Worm (Caenorhabditis elegans) whole organism, L4 larva: ENCODE data around the gene msa-1.

Experiments used
- F26F4.8 ChIP-seq: fragments of 200-800 bp; sonication (Bioruptor generic); conservative IDR thresholded peaks from 2 replicates; pipeline ENCODE4 v1.3.6; 2022; ENCODE audit warnings: missing genetic modification characterization, missing compliant biosample characterization
- F49E8.2 ChIP-seq: sonication (generic microtip); optimal IDR thresholded peaks from 2 replicates; lab custom pipeline; 2016; ENCODE audit warnings: missing compliant biosample characterization, mild to moderate bottlenecking, missing genetic modification characterization, borderline replicate concordance
- Y105C5A.15 ChIP-seq: fragments of 200-800 bp; sonication (Bioruptor generic); IDR thresholded peaks from 2 replicates; pipeline ENCODE4 v1.3.6; 2022; ENCODE audit warnings: missing genetic modification characterization, missing compliant biosample characterization
- Y48G9A.11 ChIP-seq: fragments of 200-800 bp; sonication (Bioruptor generic); IDR thresholded peaks from 2 replicates; pipeline ENCODE4 v1.3.6; 2022; ENCODE audit warnings: missing genetic modification reagents, missing genetic modification characterization, missing compliant biosample characterization
- Y5F2A.4 ChIP-seq: fragments of 200-800 bp; sonication (Bioruptor generic); optimal IDR thresholded peaks from 2 replicates; lab custom pipeline; 2018; ENCODE audit warnings: mild to moderate bottlenecking, missing genetic modification characterization, missing compliant biosample characterization
- Y75B8A.6 ChIP-seq: fragments of 200-800 bp; sonication (Bioruptor generic); IDR thresholded peaks from 2 replicates; pipeline ENCODE4 v1.3.6; 2022; ENCODE audit warnings: missing genetic modification reagents, missing genetic modification characterization, missing compliant biosample characterization
- aly-2 ChIP-seq: sonication (generic microtip); optimal IDR thresholded peaks from 2 replicates; lab custom pipeline; 2018; ENCODE audit warnings: missing biosample characterization, missing genetic modification characterization
- arid-1 ChIP-seq: fragments of 200-800 bp; sonication (Bioruptor generic); conservative IDR thresholded peaks from 2 replicates; pipeline ENCODE4 v1.3.6; 2022; ENCODE audit warnings: missing genetic modification reagents, missing genetic modification characterization, missing compliant biosample characterization
- ceh-20 ChIP-seq: fragments of 200-800 bp; sonication (Bioruptor generic); IDR thresholded peaks from 2 replicates; pipeline ENCODE4 v1.3.6; 2022; ENCODE audit warnings: missing genetic modification reagents, missing genetic modification characterization, missing compliant biosample characterization
- ceh-44 ChIP-seq: fragments of 200-800 bp; sonication (Bioruptor generic); IDR thresholded peaks from 2 replicates; pipeline ENCODE4 v1.3.6; 2022; ENCODE audit warnings: missing genetic modification reagents, missing genetic modification characterization, missing compliant biosample characterization
- ceh-82 ChIP-seq: sonication (generic microtip); optimal IDR thresholded peaks from 2 replicates; lab custom pipeline; 2017; ENCODE audit warnings: missing biosample characterization, missing genetic modification characterization
- ces-1 ChIP-seq: fragments of 150-350 bp; sonication (generic microtip); optimal IDR thresholded peaks from 4 replicates; lab custom pipeline; 2014; ENCODE audit warnings: missing biosample characterization, missing genetic modification reagents, missing genetic modification characterization
- ctbp-1 ChIP-seq: fragments of 200-800 bp; sonication (Bioruptor generic); IDR thresholded peaks from 2 replicates; pipeline ENCODE4 v1.3.6; 2022; ENCODE audit warnings: missing genetic modification reagents, missing genetic modification characterization, missing compliant biosample characterization
- daf-12 ChIP-seq: fragments of 150-350 bp; optimal IDR thresholded peaks from 2 replicates; lab custom pipeline; 2014; ENCODE audit warnings: missing biosample characterization, missing genetic modification reagents, missing genetic modification characterization
- daf-16 ChIP-seq, 3 experiments: sonication (generic microtip); optimal IDR thresholded peaks; 2 replicates each; lab custom pipeline; 2016 to 2017; ENCODE audit warnings: missing genetic modification characterization in 3 of 3, missing genetic modification reagents in 3 of 3, mild to moderate bottlenecking in 2 of 3, missing compliant biosample characterization in 2 of 3, missing biosample characterization in 1 of 3, moderate library complexity in 1 of 3
- dmd-9 ChIP-seq: fragments of 200-800 bp; sonication (Bioruptor generic); IDR thresholded peaks from 2 replicates; pipeline ENCODE4 v1.3.6; 2022; ENCODE audit warnings: missing genetic modification reagents, missing genetic modification characterization, missing compliant biosample characterization
- egl-27 ChIP-seq: sonication (generic microtip); optimal IDR thresholded peaks from 3 replicates; lab custom pipeline; 2017; ENCODE audit warnings: missing biosample characterization, missing genetic modification reagents, missing genetic modification characterization
- egl-43 ChIP-seq: fragments of 200-800 bp; sonication (Bioruptor generic); IDR thresholded peaks from 2 replicates; pipeline ENCODE4 v1.3.6; 2022; ENCODE audit warnings: missing genetic modification reagents, missing genetic modification characterization, missing compliant biosample characterization
- fos-1 ChIP-seq: fragments of 150-350 bp; optimal IDR thresholded peaks from 2 replicates; lab custom pipeline; 2014; ENCODE audit warnings: missing biosample characterization, missing genetic modification characterization
- hif-1 ChIP-seq, 2 experiments: sonication (generic microtip); optimal IDR thresholded peaks; 2 replicates each; lab custom pipeline; 2016 to 2017; ENCODE audit warnings: missing compliant biosample characterization in 2 of 2, missing genetic modification characterization in 2 of 2, missing genetic modification reagents in 2 of 2, missing genotype in 2 of 2, mild to moderate bottlenecking in 1 of 2
- lim-7 ChIP-seq: fragments of 200-800 bp; sonication (Bioruptor generic); IDR thresholded peaks from 2 replicates; pipeline ENCODE4 v1.3.6; 2022; ENCODE audit warnings: missing genetic modification characterization, missing compliant biosample characterization
- lin-15B ChIP-seq: fragments of 150-350 bp; sonication (generic microtip); optimal IDR thresholded peaks from 3 replicates; lab custom pipeline; 2014; ENCODE audit warnings: missing biosample characterization, missing genetic modification characterization
- lsy-2 ChIP-seq, 2 experiments: fragments of 150-350 bp in 1 of 2; sonication (generic microtip) in 1 of 2; optimal IDR thresholded peaks; 2 replicates each; lab custom pipeline; 2014 to 2017; ENCODE audit warnings: missing biosample characterization in 2 of 2, missing genetic modification characterization in 2 of 2
- mep-1 ChIP-seq: fragments of 150-350 bp; sonication (generic microtip); optimal IDR thresholded peaks from 3 replicates; lab custom pipeline; 2014; ENCODE audit warnings: missing biosample characterization, missing genetic modification characterization
- mes-2 ChIP-seq: sonication (generic microtip); optimal IDR thresholded peaks from 2 replicates; lab custom pipeline; 2016; ENCODE audit warnings: missing genotype, mild to moderate bottlenecking, missing genetic modification characterization, missing compliant biosample characterization; ENCODE audit not compliant: poor library complexity, severe bottlenecking
- mxl-2 ChIP-seq: fragments of 200-800 bp; sonication (Bioruptor generic); conservative IDR thresholded peaks from 2 replicates; pipeline ENCODE4 v1.3.6; 2022; ENCODE audit warnings: missing genetic modification reagents, missing genetic modification characterization, missing compliant biosample characterization
- nhr-28 ChIP-seq: fragments of 150-350 bp; optimal IDR thresholded peaks from 2 replicates; lab custom pipeline; 2014; ENCODE audit warnings: missing biosample characterization, missing genetic modification characterization
- pha-4 ChIP-seq, 2 experiments: fragments of 150-350 bp in 1 of 2; fragments of 200-800 bp in 1 of 2; sonication (Bioruptor generic) in 1 of 2; IDR thresholded peaks in 1 of 2; optimal IDR thresholded peaks in 1 of 2; 2 replicates each; pipeline versions ENCODE4 v1.3.6 to Lab custom; 2014 to 2022; ENCODE audit warnings: missing genetic modification characterization in 2 of 2, missing genetic modification reagents in 2 of 2, missing biosample characterization in 1 of 2, missing compliant biosample characterization in 1 of 2
- php-3 ChIP-seq: fragments of 200-800 bp; sonication (Bioruptor generic); IDR thresholded peaks from 2 replicates; pipeline ENCODE4 v1.3.6; 2022; ENCODE audit warnings: missing genetic modification reagents, missing genetic modification characterization, missing compliant biosample characterization
- pqm-1 ChIP-seq: sonication (generic microtip); optimal IDR thresholded peaks from 2 replicates; lab custom pipeline; 2017; ENCODE audit warnings: missing biosample characterization, missing genetic modification characterization
- rbr-2 ChIP-seq: sonication (generic microtip); optimal IDR thresholded peaks from 2 replicates; lab custom pipeline; 2016; ENCODE audit warnings: missing genotype, missing genetic modification characterization, missing compliant biosample characterization
- saeg-2 ChIP-seq: fragments of 200-800 bp; sonication (Bioruptor generic); IDR thresholded peaks from 2 replicates; pipeline ENCODE4 v1.3.6; 2022; ENCODE audit warnings: missing genetic modification reagents, missing genetic modification characterization, missing compliant biosample characterization
- snpc-1.2 ChIP-seq: fragments of 200-800 bp; sonication (Bioruptor generic); IDR thresholded peaks from 2 replicates; pipeline ENCODE4 v1.3.6; 2022; ENCODE audit warnings: missing genetic modification reagents, missing genetic modification characterization, missing compliant biosample characterization
- spr-3 ChIP-seq: fragments of 200-800 bp; sonication (Bioruptor generic); optimal IDR thresholded peaks from 2 replicates; lab custom pipeline; 2018; ENCODE audit warnings: mild to moderate bottlenecking, missing genetic modification characterization, missing compliant biosample characterization
- ztf-7 ChIP-seq: fragments of 150-350 bp; optimal IDR thresholded peaks from 2 replicates; lab custom pipeline; 2014; ENCODE audit warnings: missing biosample characterization, missing genetic modification characterization

Gene msa-1

DNA sequence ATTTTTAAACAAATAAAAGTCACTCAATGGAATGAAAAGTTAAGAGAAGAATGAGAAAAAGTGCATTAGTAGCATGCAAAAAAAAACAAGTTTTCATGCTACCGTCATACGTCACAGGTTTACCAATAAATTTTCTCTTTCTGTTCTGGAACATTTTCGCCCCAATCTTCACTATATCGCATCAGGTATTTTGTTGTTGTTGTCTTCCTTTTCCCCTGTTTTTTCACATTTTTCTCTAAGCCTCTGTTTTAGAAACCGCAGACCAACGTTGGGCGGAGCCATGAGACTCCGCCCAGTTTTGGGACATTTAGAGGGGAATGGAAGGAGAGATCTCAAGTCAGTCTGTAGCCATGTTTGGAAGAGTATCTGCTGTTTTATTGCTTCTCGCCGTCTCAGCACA, at the start of gene msa-1:
msa-1 (plus strand) TSS at position 301 of the 400 bp plus-strand sequence.
- TF ChIP-seq mes-2 (tag; lab: Kevin White, UChicago) = no peak
- TF ChIP-seq egl-27 = no peak
- no peak for TF ChIP-seq aly-2 (tag; lab: Kevin White, UChicago)
- no peak for TF ChIP-seq ceh-20
- no peak for TF ChIP-seq ceh-82 (tag; lab: Kevin White, UChicago)
- TF ChIP-seq fos-1 (tag; lab: Kevin White, UChicago) = no peak
- TF ChIP-seq ztf-7 = no peak
- TF ChIP-seq lim-7 (GFP tag; lab: Robert Waterston, UW) = no peak

DNA sequence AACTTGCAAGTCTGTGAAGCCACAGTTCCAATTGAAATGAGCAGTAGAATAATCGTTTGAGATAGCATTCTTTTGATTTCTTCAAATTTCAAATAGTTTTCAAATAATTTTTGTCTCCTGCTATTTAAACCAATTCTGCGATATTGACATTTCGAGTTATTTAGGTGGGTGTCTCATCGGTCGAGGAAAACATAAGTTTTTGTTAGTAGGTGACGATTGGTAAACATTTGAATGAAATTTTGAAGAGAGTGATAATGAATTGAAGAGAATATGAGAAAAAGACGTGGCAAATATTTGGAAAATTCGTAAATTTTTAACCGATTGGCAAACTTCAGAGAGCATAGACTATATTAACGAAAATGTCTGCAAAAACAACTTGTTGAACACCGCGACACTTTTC, 48.0 kb upstream of the msa-1 start, which contains the start of gene Y73F4A.3:
Y73F4A.3 (minus strand) TSS at position 101 of the 400 bp plus-strand sequence.
- TF ChIP-seq pha-4 (GFP tag; IDR thresholded peaks at IDR 0.05; lab: Robert Waterston, UW) (no peak), pha-4 (tag; optimal IDR thresholded peaks at IDR 0.05; lab: Kevin White, UChicago) (no peak), hif-1 (tag; optimal IDR thresholded peaks at IDR 0.05; lab: Kevin White, UChicago) (no peak), mxl-2 (GFP tag; lab: Robert Waterston, UW) (no peak), spr-3 (no peak), saeg-2 (GFP tag; lab: Robert Waterston, UW) (no peak), egl-43 (GFP tag; lab: Robert Waterston, UW) (no peak), Y105C5A.15 (GFP tag; lab: Robert Waterston, UW) (no peak), ztf-7 (no peak), fos-1 (tag; lab: Kevin White, UChicago) (no peak), arid-1 (no peak), php-3 (GFP tag; lab: Robert Waterston, UW) (no peak), rbr-2 (tag; lab: Kevin White, UChicago) (no peak), Y48G9A.11 (GFP tag; lab: Robert Waterston, UW) (no peak), lsy-2 (tag; optimal IDR thresholded peaks at IDR 0.05; lab: Kevin White, UChicago) (no peak), Y5F2A.4 (GFP tag; lab: Kevin White, UChicago) (no peak), pqm-1 (tag; lab: Kevin White, UChicago) (no peak), daf-16 (GFP tag; optimal IDR thresholded peaks at IDR 0.05; lab: Kevin White, UChicago) (no peak), daf-16 (tag; optimal IDR thresholded peaks at IDR 0.05; lab: Kevin White, UChicago) (no peak)

DNA sequence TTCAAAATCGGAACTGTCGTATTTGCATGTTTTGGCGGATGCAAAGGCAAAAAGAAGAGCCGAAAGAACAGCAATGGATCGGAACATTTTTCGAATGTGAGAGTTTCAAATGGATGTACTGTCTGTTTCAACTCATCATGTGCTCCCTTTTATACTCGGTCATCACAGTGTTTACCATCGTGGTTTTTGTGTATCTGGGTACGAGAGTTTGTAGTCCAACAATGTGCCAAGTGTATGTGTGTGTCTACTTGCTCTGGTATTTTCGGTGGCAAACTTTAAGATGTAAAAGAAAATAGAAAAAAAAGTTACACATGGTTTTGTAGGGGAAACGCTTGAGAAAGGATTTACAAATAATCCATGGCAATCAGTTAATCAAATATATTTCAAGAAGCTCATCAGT, 45.2 kb upstream of the msa-1 start, which contains the start of gene Y73F4A.2:
Y73F4A.2 (minus strand) TSS at position 124 of the 400 bp plus-strand sequence.
- peak; percentile 49 for TF ChIP-seq nhr-28
- no peak for TF ChIP-seq daf-16 (GFP tag; optimal IDR thresholded peaks at IDR 0.05; lab: Kevin White, UChicago)
- no peak for TF ChIP-seq daf-16 (tag; optimal IDR thresholded peaks at IDR 0.05; lab: Kevin White, UChicago)
- TF ChIP-seq, all 104 proteins: peak for 1

DNA sequence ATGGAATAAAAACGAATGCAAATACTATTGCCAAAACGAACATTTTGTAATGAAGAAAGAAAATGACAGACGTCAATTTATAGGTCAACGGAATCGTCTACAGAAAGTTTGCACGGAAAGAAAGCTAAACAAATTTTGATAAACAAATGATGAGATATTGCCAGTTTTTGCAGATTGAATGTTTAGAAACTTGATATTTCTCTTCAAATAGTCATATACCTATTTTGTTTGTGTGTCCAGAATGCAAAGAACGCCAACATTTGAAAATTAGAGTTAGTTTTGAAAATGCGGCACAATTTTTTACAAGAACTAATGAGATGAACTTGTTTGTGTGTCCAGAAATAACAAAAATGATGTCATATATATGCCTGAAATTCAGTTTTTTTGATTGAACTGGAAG, 43.1 kb upstream of the msa-1 start, which contains the start of gene Y73F4A.1:
Y73F4A.1 (minus strand) TSS at position 101 of the 400 bp plus-strand sequence.
- no peak for TF ChIP-seq ceh-44 (GFP tag; lab: Robert Waterston, UW)
- TF ChIP-seq Y75B8A.6 (GFP tag; lab: Robert Waterston, UW) = no peak
- no peak for TF ChIP-seq daf-12 (tag; lab: Kevin White, UChicago)
- TF ChIP-seq Y105C5A.15 (GFP tag; lab: Robert Waterston, UW) = no peak
- no peak for TF ChIP-seq dmd-9 (GFP tag; lab: Robert Waterston, UW)
- no peak for TF ChIP-seq F26F4.8 (GFP tag; lab: Robert Waterston, UW)
- no peak for TF ChIP-seq arid-1
- no peak for TF ChIP-seq F49E8.2 (tag; lab: Kevin White, UChicago)
- TF ChIP-seq snpc-1.2 (GFP tag; lab: Robert Waterston, UW) = no peak
- TF ChIP-seq lin-15B = no peak
- TF ChIP-seq ces-1 = no peak
- no peak for TF ChIP-seq mxl-2 (GFP tag; lab: Robert Waterston, UW)
- TF ChIP-seq ctbp-1 (GFP tag; lab: Robert Waterston, UW) = no peak
- no peak for TF ChIP-seq mep-1
